Worm (Caenorhabditis elegans): ENCODE results near the gene F11D5.5.

F11D5.5 gene

ce11 chrX:3332824-3333223, 31.0 kb downstream of the F11D5.5 start, which contains the start of gene F11D5.1:
F11D5.1 (plus strand) TSS chrX:3333124.
- TF ChIP-seq nhr-2 (tag; optimal IDR thresholded peaks at IDR 0.05) (no peak), zip-8 (tag; optimal IDR thresholded peaks at IDR 0.05) (no peak), sptf-1 (tag; optimal IDR thresholded peaks at IDR 0.05) (no peak), nhr-12 (tag; optimal IDR thresholded peaks at IDR 0.05) (no peak), flh-1 (GFP tag; optimal IDR thresholded peaks at IDR 0.05) (no peak)

DNA sequence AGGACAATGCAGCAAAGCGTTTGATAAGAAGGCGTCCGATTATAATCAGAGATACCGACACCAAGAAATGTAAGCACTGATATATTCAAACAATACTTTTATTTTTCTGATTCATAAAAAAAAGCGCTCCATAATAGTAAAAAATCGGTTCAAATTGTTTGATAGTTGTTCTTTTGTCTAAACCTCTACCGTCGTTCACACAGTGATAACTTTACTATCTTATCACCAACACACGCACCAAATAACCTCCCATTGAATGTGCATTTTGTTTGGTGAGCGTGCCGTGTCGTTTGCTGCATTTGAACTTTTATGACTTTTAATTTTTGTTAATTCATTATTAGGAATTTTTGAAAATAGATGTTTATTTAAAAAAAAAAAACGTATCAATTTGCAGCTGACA, 32.2 kb downstream of the F11D5.5 start:
- TF ChIP-seq unc-120 (tag; optimal IDR thresholded peaks at IDR 0.05; ENCODE audit: poor library complexity, severe bottlenecking) (no peak), drap-1 (GFP tag; optimal IDR thresholded peaks at IDR 0.05) (no peak), mab-5 (tag; optimal IDR thresholded peaks at IDR 0.05) (no peak), elt-1 (tag; optimal IDR thresholded peaks at IDR 0.05; ENCODE audit: borderline replicate concordance, insufficient read depth) (no peak), unc-39 (tag; optimal IDR thresholded peaks at IDR 0.05) (no peak), flh-1 (GFP tag; optimal IDR thresholded peaks at IDR 0.05) (no peak), ceh-39 (tag; optimal IDR thresholded peaks at IDR 0.05) (no peak), nhr-28 (tag; optimal IDR thresholded peaks at IDR 0.05) (no peak), pha-4 (tag; optimal IDR thresholded peaks at IDR 0.05) (no peak), nhr-76 (tag; optimal IDR thresholded peaks at IDR 0.05) (no peak), sptf-1 (tag; optimal IDR thresholded peaks at IDR 0.05) (no peak), mls-2 (tag; optimal IDR thresholded peaks at IDR 0.05) (no peak), snpc-4 (tag; optimal IDR thresholded peaks at IDR 0.05) (no peak), lsy-2 (tag; optimal IDR thresholded peaks at IDR 0.05) (no peak), blmp-1 (tag; optimal IDR thresholded peaks at IDR 0.05) (no peak), sem-2 (GFP tag; optimal IDR thresholded peaks at IDR 0.05) (no peak), nhr-12 (tag; optimal IDR thresholded peaks at IDR 0.05) (no peak), cnd-1 (tag; optimal IDR thresholded peaks at IDR 0.05) (no peak), ham-2 (GFP tag; optimal IDR thresholded peaks at IDR 0.05) (no peak), elt-3 (tag; optimal IDR thresholded peaks at IDR 0.05) (no peak)

ce11 chrX:3339882-3340281, 38.0 kb downstream of the F11D5.5 start:
- TF ChIP-seq drap-1 (GFP tag; optimal IDR thresholded peaks at IDR 0.05), result no peak
- TF ChIP-seq blmp-1 (tag; optimal IDR thresholded peaks at IDR 0.05), result no peak
- peak; percentile 17 for TF ChIP-seq unc-120 (tag; optimal IDR thresholded peaks at IDR 0.05; ENCODE audit: poor library complexity, severe bottlenecking)

DNA sequence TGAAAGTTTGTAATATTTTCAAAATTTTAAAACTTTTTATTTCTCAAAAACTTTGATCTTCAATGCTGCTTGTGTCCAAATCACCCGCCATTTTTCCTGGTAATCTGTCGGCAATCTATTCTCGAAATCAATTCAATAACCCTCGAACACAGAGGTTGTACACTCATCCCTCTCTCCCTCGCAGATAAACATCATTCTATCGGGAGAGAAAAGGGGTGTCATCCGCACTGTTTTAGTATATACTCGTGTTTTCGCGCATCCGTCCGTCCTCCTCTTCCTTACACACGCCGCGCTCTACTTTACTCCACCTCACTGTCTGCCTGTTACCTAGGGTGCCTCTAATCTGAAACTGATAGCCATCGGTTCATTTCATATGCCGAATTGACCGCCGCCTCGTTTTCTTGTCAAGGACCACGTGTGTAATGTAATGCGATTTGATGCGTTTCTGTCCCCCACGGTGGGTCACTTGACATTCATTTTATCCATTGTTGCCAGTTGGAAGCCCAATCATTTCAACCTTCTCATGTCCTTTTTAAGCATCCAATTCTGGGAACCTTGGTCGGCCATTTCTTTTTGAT, 41.8 kb downstream of the F11D5.5 start:
- no peak for TF ChIP-seq cnd-1 (tag; optimal IDR thresholded peaks at IDR 0.05)
- TF ChIP-seq ztf-11 (tag; optimal IDR thresholded peaks at IDR 0.05), result no peak
- no peak for TF ChIP-seq nhr-2 (tag; optimal IDR thresholded peaks at IDR 0.05)
- peak; percentile 0 for TF ChIP-seq M03D4.4 (tag; optimal IDR thresholded peaks at IDR 0.05)
- TF ChIP-seq ces-1 (GFP tag; optimal IDR thresholded peaks at IDR 0.05), result no peak
- peak; percentile 41 for TF ChIP-seq sptf-1 (tag; optimal IDR thresholded peaks at IDR 0.05)
- no peak for TF ChIP-seq sem-2 (GFP tag; optimal IDR thresholded peaks at IDR 0.05)
- TF ChIP-seq mls-2 (tag; optimal IDR thresholded peaks at IDR 0.05), result no peak
- no peak for TF ChIP-seq zip-8 (tag; optimal IDR thresholded peaks at IDR 0.05)
- peak; percentile 18 for TF ChIP-seq unc-120 (tag; optimal IDR thresholded peaks at IDR 0.05; ENCODE audit: poor library complexity, severe bottlenecking)
- no peak for TF ChIP-seq mab-5 (tag; optimal IDR thresholded peaks at IDR 0.05)
- peak; percentile 92 for TF ChIP-seq elt-1 (tag; optimal IDR thresholded peaks at IDR 0.05; ENCODE audit: borderline replicate concordance, insufficient read depth)

- TF ChIP-seq elt-1 (tag; optimal IDR thresholded peaks at IDR 0.05; ENCODE audit: borderline replicate concordance, insufficient read depth) (no peak), lin-32 (GFP tag; optimal IDR thresholded peaks at IDR 0.05) (peak; percentile 42), ceh-83 (GFP tag; optimal IDR thresholded peaks at IDR 0.05) (peak; percentile 78), ceh-43 (GFP tag; optimal IDR thresholded peaks at IDR 0.05) (peak; percentile 45), mab-5 (tag; optimal IDR thresholded peaks at IDR 0.05) (no peak), lsy-2 (tag; optimal IDR thresholded peaks at IDR 0.05) (no peak), flh-1 (GFP tag; optimal IDR thresholded peaks at IDR 0.05) (peak; percentile 24), snpc-4 (tag; optimal IDR thresholded peaks at IDR 0.05) (no peak), blmp-1 (tag; optimal IDR thresholded peaks at IDR 0.05) (no peak), ceh-39 (tag; optimal IDR thresholded peaks at IDR 0.05) (no peak), nhr-2 (tag; optimal IDR thresholded peaks at IDR 0.05) (no peak), sem-2 (GFP tag; optimal IDR thresholded peaks at IDR 0.05) (peak; percentile 72), sptf-1 (tag; optimal IDR thresholded peaks at IDR 0.05) (peak; percentile 79), cnd-1 (tag; optimal IDR thresholded peaks at IDR 0.05) (peak; percentile 82), drap-1 (GFP tag; optimal IDR thresholded peaks at IDR 0.05) (peak; percentile 78), pha-4 (tag; optimal IDR thresholded peaks at IDR 0.05) (no peak), nhr-237 (tag; optimal IDR thresholded peaks at IDR 0.05) (no peak), unc-62 (GFP tag; optimal IDR thresholded peaks at IDR 0.05) (no peak), nhr-28 (tag; optimal IDR thresholded peaks at IDR 0.05) (no peak), unc-120 (tag; optimal IDR thresholded peaks at IDR 0.05; ENCODE audit: poor library complexity, severe bottlenecking) (peak; percentile 47), mls-2 (tag; optimal IDR thresholded peaks at IDR 0.05) (peak; percentile 82), nhr-12 (tag; optimal IDR thresholded peaks at IDR 0.05) (no peak), bed-3 (GFP tag; optimal IDR thresholded peaks at IDR 0.05) (peak; percentile 51), lin-13 (tag; optimal IDR thresholded peaks at IDR 0.05) (peak; percentile 35), hlh-1 (tag; optimal IDR thresholded peaks at IDR 0.05) (peak; percentile 11), mep-1 (tag; optimal IDR thresholded peaks at IDR 0.05) (no peak), ztf-11 (tag; optimal IDR thresholded peaks at IDR 0.05) (no peak), ces-1 (GFP tag; optimal IDR thresholded peaks at IDR 0.05) (no peak), unc-39 (tag; optimal IDR thresholded peaks at IDR 0.05) (no peak), elt-3 (tag; optimal IDR thresholded peaks at IDR 0.05) (no peak), ham-2 (GFP tag; optimal IDR thresholded peaks at IDR 0.05) (peak; percentile 24), nhr-76 (tag; optimal IDR thresholded peaks at IDR 0.05) (no peak), tbx-8 (GFP tag; optimal IDR thresholded peaks at IDR 0.05) (peak; percentile 38), M03D4.4 (tag; optimal IDR thresholded peaks at IDR 0.05) (peak; percentile 85), zip-8 (tag; optimal IDR thresholded peaks at IDR 0.05) (no peak)
Observed at ce11 chrX:3347904-3348441, 46.1 kb downstream of the F11D5.5 start, which contains the start of gene ZK816.3. ZK816.3 (plus strand) TSS chrX:3348391.

Data from whole organism, mixed stage, embryonic.